Worm (Caenorhabditis elegans): Measurements from ENCODE around the gene F35H8.12.

F35H8.12 gene

DNA sequence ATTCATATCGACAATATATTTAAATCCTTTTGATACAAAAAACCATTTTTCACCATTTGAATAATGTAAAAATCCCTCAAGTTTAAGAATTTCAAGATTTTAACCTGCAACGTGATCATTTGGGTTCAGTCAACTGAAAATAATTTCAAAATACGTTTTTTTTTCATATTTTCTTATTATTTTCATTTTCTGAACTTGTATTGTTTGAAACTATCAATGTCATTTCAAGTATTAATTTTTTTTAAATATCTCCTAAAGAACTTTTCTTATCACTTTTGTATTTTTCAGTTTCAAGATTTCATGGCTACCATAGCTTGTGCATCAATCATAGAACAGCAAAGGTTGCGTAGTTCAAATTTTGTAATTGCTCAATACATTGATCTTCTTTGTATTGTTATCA is 19.6 kb upstream of the F35H8.12 start, which contains the start of gene sra-9:
Gene sra-9, plus strand, starts transcription at position 301 of the 400 bp plus-strand sequence.
- TF ChIP-seq ztf-23 (GFP tag; IDR thresholded peaks at IDR 0.05) (no peak), ztf-29 (GFP tag; IDR thresholded peaks at IDR 0.05) (no peak), T22C8.4 (GFP tag; IDR thresholded peaks at IDR 0.05) (no peak), flt-1 (GFP tag; IDR thresholded peaks at IDR 0.05) (no peak), cog-1 (tag; optimal IDR thresholded peaks at IDR 0.05) (no peak), tab-1 (GFP tag; IDR thresholded peaks at IDR 0.05) (no peak), med-1 (GFP tag; optimal IDR thresholded peaks at IDR 0.05; ENCODE audit: insufficient read depth) (no peak), klf-2 (GFP tag; conservative IDR thresholded peaks at IDR 0.05) (no peak), ref-1 (GFP tag; conservative IDR thresholded peaks at IDR 0.05) (no peak)

ce11 chrII:9537429-9537828 is 14.2 kb upstream of the F35H8.12 start, which contains the start of gene sra-8:
sra-8 (plus strand) TSS chrII:9537729.
- TF ChIP-seq flt-1 (GFP tag; IDR thresholded peaks at IDR 0.05) = no peak
- no peak for TF ChIP-seq med-1 (GFP tag; optimal IDR thresholded peaks at IDR 0.05; ENCODE audit: insufficient read depth)
- TF ChIP-seq T22C8.4 (GFP tag; IDR thresholded peaks at IDR 0.05) = no peak
- no peak for TF ChIP-seq ref-1 (GFP tag; conservative IDR thresholded peaks at IDR 0.05)
- no peak for TF ChIP-seq cog-1 (tag; optimal IDR thresholded peaks at IDR 0.05)

- no peak for TF ChIP-seq tab-1 (GFP tag; IDR thresholded peaks at IDR 0.05)
- no peak for TF ChIP-seq klf-2 (GFP tag; conservative IDR thresholded peaks at IDR 0.05)
- TF ChIP-seq ref-1 (GFP tag; conservative IDR thresholded peaks at IDR 0.05) = no peak
- TF ChIP-seq flt-1 (GFP tag; IDR thresholded peaks at IDR 0.05) = no peak
- no peak for TF ChIP-seq ztf-29 (GFP tag; IDR thresholded peaks at IDR 0.05)
- no peak for TF ChIP-seq cog-1 (tag; optimal IDR thresholded peaks at IDR 0.05)
- no peak for TF ChIP-seq ztf-23 (GFP tag; IDR thresholded peaks at IDR 0.05)
- no peak for TF ChIP-seq med-1 (GFP tag; optimal IDR thresholded peaks at IDR 0.05; ENCODE audit: insufficient read depth)
- no peak for TF ChIP-seq T22C8.4 (GFP tag; IDR thresholded peaks at IDR 0.05)
These were observed 10.9 kb upstream of the F35H8.12 start, which contains the start of gene sra-3 for ce11 chrII:9540723-9541122. sra-3 (minus strand) TSS chrII:9540823.

DNA sequence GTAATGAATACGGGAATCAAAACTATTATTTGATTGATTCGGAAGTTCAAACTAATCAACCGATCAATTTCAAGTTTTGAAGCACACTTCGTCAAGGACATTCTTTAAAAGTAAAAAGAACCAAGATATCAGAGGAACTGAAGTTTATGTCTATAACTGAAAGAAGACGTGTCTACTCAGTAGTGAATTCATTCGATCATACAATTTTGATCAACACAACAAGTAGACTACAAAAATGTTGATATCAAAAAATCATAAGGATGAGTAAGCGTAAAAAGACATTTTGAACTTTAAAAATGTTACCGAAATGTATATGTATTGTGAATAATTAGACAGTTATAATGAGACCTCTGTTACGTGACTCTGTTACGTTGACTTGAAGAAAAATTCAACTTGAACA is 8.9 kb upstream of the F35H8.12 start, which contains the start of gene sra-4:
Gene sra-4, minus strand, starts transcription at position 101 of the 400 bp plus-strand sequence.
- no peak for TF ChIP-seq tab-1 (GFP tag; IDR thresholded peaks at IDR 0.05)
- no peak for TF ChIP-seq ref-1 (GFP tag; conservative IDR thresholded peaks at IDR 0.05)
- no peak for TF ChIP-seq med-1 (GFP tag; optimal IDR thresholded peaks at IDR 0.05; ENCODE audit: insufficient read depth)
- TF ChIP-seq klf-2 (GFP tag; conservative IDR thresholded peaks at IDR 0.05) = no peak
- TF ChIP-seq cog-1 (tag; optimal IDR thresholded peaks at IDR 0.05) = no peak
- TF ChIP-seq T22C8.4 (GFP tag; IDR thresholded peaks at IDR 0.05) = no peak
- no peak for TF ChIP-seq flt-1 (GFP tag; IDR thresholded peaks at IDR 0.05)
- TF ChIP-seq ztf-29 (GFP tag; IDR thresholded peaks at IDR 0.05) = no peak
- TF ChIP-seq ztf-23 (GFP tag; IDR thresholded peaks at IDR 0.05) = no peak

DNA sequence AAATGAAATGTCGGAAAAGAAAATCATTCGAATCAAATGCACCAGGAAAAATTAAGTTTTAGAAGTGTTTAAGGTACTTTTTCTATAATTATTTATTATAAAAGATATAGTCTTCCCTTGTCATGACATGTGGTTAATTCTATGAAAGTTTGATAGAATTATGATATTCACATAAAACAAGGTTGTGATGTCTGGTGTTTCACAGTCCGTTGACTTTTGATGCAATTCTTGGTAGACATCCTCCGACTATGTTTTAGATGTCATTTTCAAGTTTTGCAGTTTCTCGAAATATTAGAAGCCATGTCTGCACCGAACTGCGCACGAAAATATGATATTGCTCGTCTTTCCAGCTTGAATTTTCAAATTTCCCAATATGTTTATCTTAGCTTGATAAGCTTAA is 7.2 kb upstream of the F35H8.12 start, which contains the start of gene sra-7:
Gene sra-7, plus strand, starts transcription at position 301 of the 400 bp plus-strand sequence.
- no peak for TF ChIP-seq med-1 (GFP tag; optimal IDR thresholded peaks at IDR 0.05; ENCODE audit: insufficient read depth)
- no peak for TF ChIP-seq klf-2 (GFP tag; conservative IDR thresholded peaks at IDR 0.05)
- no peak for TF ChIP-seq cog-1 (tag; optimal IDR thresholded peaks at IDR 0.05)
- no peak for TF ChIP-seq flt-1 (GFP tag; IDR thresholded peaks at IDR 0.05)
- TF ChIP-seq ref-1 (GFP tag; conservative IDR thresholded peaks at IDR 0.05) = no peak
- TF ChIP-seq tab-1 (GFP tag; IDR thresholded peaks at IDR 0.05) = no peak
- TF ChIP-seq ztf-29 (GFP tag; IDR thresholded peaks at IDR 0.05) = no peak
- no peak for TF ChIP-seq ztf-23 (GFP tag; IDR thresholded peaks at IDR 0.05)
- TF ChIP-seq T22C8.4 (GFP tag; IDR thresholded peaks at IDR 0.05) = no peak

DNA sequence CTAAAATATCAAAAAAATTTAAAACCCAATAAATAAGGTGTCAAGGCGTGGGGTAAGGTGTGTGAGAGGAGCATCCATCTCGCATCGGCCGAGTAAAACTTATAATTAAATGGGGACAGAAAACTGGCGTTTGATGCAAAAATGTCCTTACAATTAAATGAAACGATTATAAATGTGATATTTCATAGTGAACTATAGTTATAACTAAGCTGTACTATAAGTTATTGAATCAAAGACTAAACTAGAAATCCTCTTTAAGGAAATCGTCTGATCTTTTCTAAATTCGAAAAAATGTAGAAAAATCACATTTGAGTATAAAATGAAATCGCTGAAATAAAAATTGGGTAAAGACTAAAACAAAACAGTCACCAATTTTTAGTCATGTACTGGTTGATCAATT is 918 bp upstream of the F35H8.12 start, which contains the start of gene sra-6:
Gene sra-6, minus strand, starts transcription at position 101 of the 400 bp plus-strand sequence.
- TF ChIP-seq ztf-29 (GFP tag; IDR thresholded peaks at IDR 0.05) = no peak
- TF ChIP-seq klf-2 (GFP tag; conservative IDR thresholded peaks at IDR 0.05) = no peak
- no peak for TF ChIP-seq cog-1 (tag; optimal IDR thresholded peaks at IDR 0.05)
- TF ChIP-seq T22C8.4 (GFP tag; IDR thresholded peaks at IDR 0.05) = no peak

DNA sequence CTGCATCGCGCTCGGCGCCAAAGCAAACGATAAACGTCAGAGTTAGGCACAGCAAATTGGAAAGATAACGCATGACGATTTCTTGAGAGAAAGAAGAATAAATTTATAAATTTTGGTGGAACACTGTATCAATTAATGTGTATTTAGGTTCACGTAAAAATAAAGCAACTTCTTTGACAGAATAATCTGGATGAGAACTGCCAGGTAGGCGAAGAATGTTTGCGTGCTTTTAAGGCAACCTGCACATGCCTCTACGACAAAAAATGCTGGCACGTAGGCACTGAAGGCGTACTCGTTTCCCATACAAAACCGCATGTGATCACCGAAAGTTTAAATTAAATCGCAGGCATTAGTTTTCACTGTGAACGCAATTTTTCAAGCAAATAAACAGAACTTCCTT is 1.5 kb downstream of the F35H8.12 start, which contains the start of gene F35H8.1:
Gene F35H8.1, minus strand, starts transcription at position 101 of the 400 bp plus-strand sequence.
- no peak for TF ChIP-seq cog-1 (tag; optimal IDR thresholded peaks at IDR 0.05)

- no peak for TF ChIP-seq med-1 (GFP tag; optimal IDR thresholded peaks at IDR 0.05; ENCODE audit: insufficient read depth)
- no peak for TF ChIP-seq tab-1 (GFP tag; IDR thresholded peaks at IDR 0.05)
- TF ChIP-seq ztf-23 (GFP tag; IDR thresholded peaks at IDR 0.05) = no peak
- no peak for TF ChIP-seq ztf-29 (GFP tag; IDR thresholded peaks at IDR 0.05)
- no peak for TF ChIP-seq flt-1 (GFP tag; IDR thresholded peaks at IDR 0.05)
- TF ChIP-seq cog-1 (tag; optimal IDR thresholded peaks at IDR 0.05) = no peak
- no peak for TF ChIP-seq ref-1 (GFP tag; conservative IDR thresholded peaks at IDR 0.05)
- no peak for TF ChIP-seq T22C8.4 (GFP tag; IDR thresholded peaks at IDR 0.05)
- no peak for TF ChIP-seq klf-2 (GFP tag; conservative IDR thresholded peaks at IDR 0.05)
These were observed 3.4 kb downstream of the F35H8.12 start, which contains the start of gene F35H8.2 for ce11 chrII:9554925-9555553. F35H8.2 (plus strand) TSS chrII:9555503.

DNA sequence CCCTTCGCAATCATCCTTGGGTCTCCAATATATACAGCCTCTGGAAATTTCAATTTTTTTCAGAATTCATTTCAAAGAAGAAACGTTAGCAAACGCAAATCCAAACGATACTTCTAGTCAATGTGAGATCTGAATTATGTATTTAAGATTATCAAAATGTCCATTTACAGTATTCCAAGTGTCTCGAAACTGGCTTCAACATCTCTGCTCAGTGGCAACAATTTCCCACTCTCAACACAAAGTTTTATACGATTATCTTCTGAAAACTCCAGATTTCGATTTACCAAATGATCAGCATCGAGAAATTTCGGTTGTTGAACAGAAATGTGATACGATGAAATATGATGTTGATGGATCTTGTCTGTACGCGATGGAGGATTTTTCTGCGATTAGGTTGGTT is 4.9 kb downstream of the F35H8.12 start:
- TF ChIP-seq T22C8.4 (GFP tag; IDR thresholded peaks at IDR 0.05) (no peak), med-1 (GFP tag; optimal IDR thresholded peaks at IDR 0.05; ENCODE audit: insufficient read depth) (no peak), tab-1 (GFP tag; IDR thresholded peaks at IDR 0.05) (no peak), ztf-23 (GFP tag; IDR thresholded peaks at IDR 0.05) (no peak), klf-2 (GFP tag; conservative IDR thresholded peaks at IDR 0.05) (no peak), cog-1 (tag; optimal IDR thresholded peaks at IDR 0.05) (no peak), flt-1 (GFP tag; IDR thresholded peaks at IDR 0.05) (no peak), ref-1 (GFP tag; conservative IDR thresholded peaks at IDR 0.05) (no peak), ztf-29 (GFP tag; IDR thresholded peaks at IDR 0.05) (no peak)
